Worm (Caenorhabditis elegans): ENCODE data around the gene memo-1.
A peak's percentile ranks its signal among the peaks of the same experiment; 100 is the strongest.

The memo-1 gene

ce11 chrV:7808444-7808843 lies 38.5 kb downstream of the memo-1 start:
- no peak for TF ChIP-seq ztf-11 (tag; optimal IDR thresholded peaks at IDR 0.05)
- no peak for TF ChIP-seq sma-9 (GFP tag; optimal IDR thresholded peaks at IDR 0.05)
- TF ChIP-seq sma-9 (tag; optimal IDR thresholded peaks at IDR 0.05): no peak
- no peak for TF ChIP-seq skn-1 (tag; optimal IDR thresholded peaks at IDR 0.05)
- no peak for TF ChIP-seq elt-1 (tag; optimal IDR thresholded peaks at IDR 0.05)

DNA sequence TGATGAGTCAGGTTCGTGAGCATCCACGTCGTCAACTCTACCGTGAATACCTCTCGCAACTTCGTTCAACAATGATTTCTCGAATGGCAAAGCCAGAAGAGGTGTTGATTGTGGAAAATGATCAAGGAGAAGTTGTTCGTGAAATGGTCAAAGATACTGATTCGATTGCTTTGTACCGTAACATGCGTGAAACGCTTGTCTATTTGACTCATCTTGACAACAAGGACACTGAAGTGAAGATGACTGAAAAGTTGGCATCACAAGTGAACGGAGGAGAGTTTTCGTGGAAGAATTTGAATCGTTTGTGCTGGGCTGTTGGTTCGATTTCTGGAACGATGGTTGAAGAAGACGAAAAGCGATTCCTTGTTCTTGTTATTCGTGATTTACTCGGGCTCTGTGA lies 40.3 kb downstream of the memo-1 start:
- TF ChIP-seq ama-1 (optimal IDR thresholded peaks at IDR 0.05) (peak; percentile 17), zag-1 (tag; optimal IDR thresholded peaks at IDR 0.05) (no peak)

DNA sequence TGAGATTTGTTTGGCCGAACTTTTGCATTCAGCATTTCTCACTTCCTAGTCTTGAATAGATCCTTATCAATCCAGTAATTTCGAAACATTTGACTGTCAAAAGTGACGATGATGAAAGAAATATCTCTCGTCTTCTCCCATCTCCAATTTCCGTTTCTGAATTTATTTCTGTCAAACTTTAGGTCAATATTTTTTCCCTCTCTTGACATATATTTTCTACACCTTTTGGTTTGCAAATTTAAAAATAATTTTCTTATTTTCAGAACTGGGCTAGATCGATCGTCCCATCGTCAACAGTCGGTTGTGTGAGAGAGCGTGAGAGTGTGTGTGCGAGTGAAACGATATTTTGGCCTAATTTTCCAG lies 42.2 kb downstream of the memo-1 start, which contains the start of gene xpo-1:
Gene xpo-1, plus strand, starts transcription at position 264 of the 363 bp plus-strand sequence.
- TF ChIP-seq egl-27 (tag; optimal IDR thresholded peaks at IDR 0.05) (no peak), R02D3.7 (tag; optimal IDR thresholded peaks at IDR 0.05) (no peak), nhr-77 (tag; optimal IDR thresholded peaks at IDR 0.05) (no peak), dmd-4 (tag; optimal IDR thresholded peaks at IDR 0.05) (no peak), gmeb-1 (tag; optimal IDR thresholded peaks at IDR 0.05) (no peak), peb-1 (tag; optimal IDR thresholded peaks at IDR 0.05) (no peak), fos-1 (tag; optimal IDR thresholded peaks at IDR 0.05) (no peak), lsy-2 (tag; optimal IDR thresholded peaks at IDR 0.05) (no peak), nhr-129 (tag; optimal IDR thresholded peaks at IDR 0.05) (no peak), crh-2 (tag; optimal IDR thresholded peaks at IDR 0.05) (no peak)

ce11 chrV:7804064-7804800 lies 42.7 kb downstream of the memo-1 start, which contains the start of gene uvs-1:
Gene uvs-1, minus strand, starts transcription at chrV:7804208.
- peak; percentile 73 for TF ChIP-seq nhr-129 (tag; optimal IDR thresholded peaks at IDR 0.05)
- no peak for TF ChIP-seq nhr-11 (tag; optimal IDR thresholded peaks at IDR 0.05)
- no peak for TF ChIP-seq ama-1 (optimal IDR thresholded peaks at IDR 0.05)
- TF ChIP-seq C34F6.9 (tag; optimal IDR thresholded peaks at IDR 0.05): peak; percentile 68
- TF ChIP-seq ztf-4 (tag; optimal IDR thresholded peaks at IDR 0.05): no peak
- no peak for TF ChIP-seq elt-1 (tag; optimal IDR thresholded peaks at IDR 0.05)
- peak; percentile 6 for TF ChIP-seq gmeb-1 (tag; optimal IDR thresholded peaks at IDR 0.05)
- no peak for TF ChIP-seq ztf-1 (GFP tag; conservative IDR thresholded peaks at IDR 0.05)
- TF ChIP-seq egl-27 (tag; optimal IDR thresholded peaks at IDR 0.05): no peak
- TF ChIP-seq nhr-25 (tag; optimal IDR thresholded peaks at IDR 0.05): peak; percentile 23
- TF ChIP-seq sma-9 (GFP tag; optimal IDR thresholded peaks at IDR 0.05): peak; percentile 18
- no peak for TF ChIP-seq sma-9 (tag; optimal IDR thresholded peaks at IDR 0.05)
- TF ChIP-seq fos-1 (tag; optimal IDR thresholded peaks at IDR 0.05): peak; percentile 45
- TF ChIP-seq lin-11 (tag; optimal IDR thresholded peaks at IDR 0.05): no peak
- TF ChIP-seq nhr-23 (tag; optimal IDR thresholded peaks at IDR 0.05): no peak
- TF ChIP-seq snpc-4 (tag; optimal IDR thresholded peaks at IDR 0.05): no peak
- TF ChIP-seq unc-39 (tag; optimal IDR thresholded peaks at IDR 0.05): no peak
- TF ChIP-seq mab-5 (tag; optimal IDR thresholded peaks at IDR 0.05): no peak
- no peak for TF ChIP-seq peb-1 (tag; optimal IDR thresholded peaks at IDR 0.05)
- TF ChIP-seq unc-55 (GFP tag; optimal IDR thresholded peaks at IDR 0.05): peak; percentile 69
- TF ChIP-seq F13H6.1 (tag; optimal IDR thresholded peaks at IDR 0.05): no peak
- TF ChIP-seq mbf-1 (tag; optimal IDR thresholded peaks at IDR 0.05): no peak
- no peak for TF ChIP-seq ceh-82 (tag; optimal IDR thresholded peaks at IDR 0.05)
- TF ChIP-seq lin-39 (tag; optimal IDR thresholded peaks at IDR 0.05): no peak
- no peak for TF ChIP-seq ztf-11 (tag; optimal IDR thresholded peaks at IDR 0.05)
- peak; percentile 29 for TF ChIP-seq crh-2 (tag; optimal IDR thresholded peaks at IDR 0.05)
- no peak for TF ChIP-seq mdl-1 (tag; optimal IDR thresholded peaks at IDR 0.05)
- no peak for TF ChIP-seq sem-4 (tag; optimal IDR thresholded peaks at IDR 0.05)
- TF ChIP-seq dmd-4 (tag; optimal IDR thresholded peaks at IDR 0.05): no peak
- TF ChIP-seq nhr-10 (tag; optimal IDR thresholded peaks at IDR 0.05): no peak
- no peak for TF ChIP-seq aly-2 (tag; optimal IDR thresholded peaks at IDR 0.05)
- no peak for TF ChIP-seq nhr-21 (tag; optimal IDR thresholded peaks at IDR 0.05)
- no peak for TF ChIP-seq unc-62 (GFP tag; optimal IDR thresholded peaks at IDR 0.05)
- peak; percentile 37 for TF ChIP-seq sma-3 (GFP tag; optimal IDR thresholded peaks at IDR 0.05)
- peak in 1 of 2 experiments; percentile 19 for TF ChIP-seq lsy-2 (tag; optimal IDR thresholded peaks at IDR 0.05)
- no peak for TF ChIP-seq blmp-1 (tag; optimal IDR thresholded peaks at IDR 0.05; ENCODE audit: insufficient read depth)
- TF ChIP-seq nhr-77 (tag; optimal IDR thresholded peaks at IDR 0.05): no peak
- no peak for TF ChIP-seq Y55F3AM.14 (GFP tag; optimal IDR thresholded peaks at IDR 0.05)
- TF ChIP-seq nhr-12 (tag; optimal IDR thresholded peaks at IDR 0.05): no peak
- no peak for TF ChIP-seq zag-1 (tag; optimal IDR thresholded peaks at IDR 0.05)
- no peak for TF ChIP-seq nhr-6 (tag; optimal IDR thresholded peaks at IDR 0.05)
- TF ChIP-seq alr-1 (tag; optimal IDR thresholded peaks at IDR 0.05): no peak
- TF ChIP-seq nhr-237 (tag; optimal IDR thresholded peaks at IDR 0.05): no peak
- TF ChIP-seq ceh-16 (tag; optimal IDR thresholded peaks at IDR 0.05): no peak

Data from whole organism, L2 larva.